Fruit fly (Drosophila melanogaster) whole organism, prepupa: ENCODE measurements around the gene CG12784.

Experiments
- CG10631 ChIP-seq: fragments of 200-800 bp; sonication (Bioruptor generic); optimal IDR thresholded peaks from 2 replicates; lab custom pipeline; 2016; ENCODE audit warnings: missing biosample characterization, missing genetic modification characterization
- CG10669 ChIP-seq: fragments of 200-800 bp; sonication (Bioruptor generic); optimal IDR thresholded peaks from 3 replicates; lab custom pipeline; 2018; ENCODE audit warnings: missing biosample characterization, mild to moderate bottlenecking, missing genetic modification characterization, moderate library complexity
- CG11294 ChIP-seq: fragments of 200-800 bp; sonication (Bioruptor generic); IDR thresholded peaks from 2 replicates; pipeline ENCODE4 v1.3.6; 2022; ENCODE audit warnings: missing biosample characterization, missing genetic modification characterization
- CG11902 ChIP-seq: fragments of 200-800 bp; sonication (Bioruptor generic); optimal IDR thresholded peaks from 3 replicates; lab custom pipeline; 2016; ENCODE audit warnings: missing biosample characterization, missing genetic modification characterization
- CG1621 ChIP-seq: fragments of 200-800 bp; sonication (Bioruptor generic); optimal IDR thresholded peaks from 3 replicates; lab custom pipeline; 2018; ENCODE audit warnings: missing biosample characterization, mild to moderate bottlenecking, missing genetic modification characterization
- CG16779 ChIP-seq: fragments of 200-800 bp; sonication (Bioruptor generic); optimal IDR thresholded peaks from 3 replicates; lab custom pipeline; 2017; ENCODE audit warnings: missing biosample characterization, mild to moderate bottlenecking, missing genetic modification characterization
- CG3032 ChIP-seq: fragments of 200-800 bp; optimal IDR thresholded peaks from 2 replicates; lab custom pipeline; 2019; ENCODE audit warnings: missing biosample characterization, mild to moderate bottlenecking, missing genetic modification characterization, moderate library complexity
- CG31627 ChIP-seq: fragments of 200-800 bp; sonication (Bioruptor generic); optimal IDR thresholded peaks from 3 replicates; lab custom pipeline; 2016; ENCODE audit warnings: missing biosample characterization, missing genetic modification characterization
- CG34406 ChIP-seq: fragments of 200-800 bp; sonication (Bioruptor generic); optimal IDR thresholded peaks from 3 replicates; lab custom pipeline; 2016; ENCODE audit warnings: missing biosample characterization, missing genetic modification characterization
- CG3919 ChIP-seq: fragments of 200-800 bp; sonication (Bioruptor generic); optimal IDR thresholded peaks from 3 replicates; lab custom pipeline; 2016; ENCODE audit warnings: missing biosample characterization, missing genetic modification characterization
- CG6276 ChIP-seq: fragments of 200-800 bp; sonication (Bioruptor generic); optimal IDR thresholded peaks from 2 replicates; lab custom pipeline; 2017; ENCODE audit warnings: missing biosample characterization, mild to moderate bottlenecking, missing genetic modification characterization
- CG6792 ChIP-seq: fragments of 200-800 bp; sonication (Bioruptor generic); optimal IDR thresholded peaks from 3 replicates; lab custom pipeline; 2016; ENCODE audit warnings: missing biosample characterization, missing genetic modification characterization
- CG7368 ChIP-seq: fragments of 200-800 bp; sonication (Bioruptor generic); optimal IDR thresholded peaks from 3 replicates; lab custom pipeline; 2016; ENCODE audit warnings: missing biosample characterization, missing genetic modification characterization
- CG8319 ChIP-seq: fragments of 200-800 bp; sonication (Bioruptor generic); optimal IDR thresholded peaks from 3 replicates; lab custom pipeline; 2016; ENCODE audit warnings: missing biosample characterization, missing genetic modification characterization
- CG8632 ChIP-seq: fragments of 200-800 bp; sonication (Bioruptor generic); optimal IDR thresholded peaks from 3 replicates; lab custom pipeline; 2016; ENCODE audit warnings: missing biosample characterization, missing genetic modification characterization
- CG9139 ChIP-seq: fragments of 200-800 bp; sonication (Bioruptor generic); optimal IDR thresholded peaks from 3 replicates; lab custom pipeline; 2017; ENCODE audit warnings: missing biosample characterization, mild to moderate bottlenecking, missing genetic modification characterization
- Eip75B ChIP-seq: fragments of 200-800 bp; sonication (Bioruptor generic); optimal IDR thresholded peaks from 3 replicates; lab custom pipeline; 2016; ENCODE audit warnings: missing biosample characterization, missing genetic modification characterization
- Ets96B ChIP-seq: fragments of 200-800 bp; optimal IDR thresholded peaks from 2 replicates; lab custom pipeline; 2019; ENCODE audit warnings: missing biosample characterization, mild to moderate bottlenecking, missing genetic modification characterization, moderate library complexity
- Hr4 ChIP-seq: fragments of 200-800 bp; sonication (Bioruptor generic); optimal IDR thresholded peaks from 3 replicates; lab custom pipeline; 2016; ENCODE audit warnings: missing biosample characterization, missing genetic modification characterization
- Lpt ChIP-seq: fragments of 200-800 bp; sonication (Bioruptor generic); optimal IDR thresholded peaks from 3 replicates; lab custom pipeline; 2016; ENCODE audit warnings: missing biosample characterization, missing genetic modification characterization
- Sox102F ChIP-seq: fragments of 200-800 bp; sonication (Bioruptor generic); optimal IDR thresholded peaks from 2 replicates; lab custom pipeline; 2016; ENCODE audit warnings: missing biosample characterization, mild to moderate bottlenecking, missing genetic modification characterization
- Sox15 ChIP-seq: fragments of 200-800 bp; sonication (Bioruptor generic); optimal IDR thresholded peaks from 3 replicates; lab custom pipeline; 2016; ENCODE audit warnings: missing biosample characterization, missing genetic modification characterization
- dac ChIP-seq: fragments of 200-800 bp; sonication (Bioruptor generic); optimal IDR thresholded peaks from 2 replicates; lab custom pipeline; 2017; ENCODE audit warnings: missing biosample characterization, mild to moderate bottlenecking, missing genetic modification characterization
- dsx ChIP-seq: fragments of 200-800 bp; optimal IDR thresholded peaks from 3 replicates; lab custom pipeline; 2019; ENCODE audit warnings: missing biosample characterization, mild to moderate bottlenecking, missing genetic modification characterization, moderate library complexity; ENCODE audit not compliant: poor library complexity, severe bottlenecking
- esn ChIP-seq: fragments of 200-800 bp; sonication (Bioruptor generic); optimal IDR thresholded peaks from 2 replicates; lab custom pipeline; 2016; ENCODE audit warnings: missing biosample characterization, mild to moderate bottlenecking, missing genetic modification characterization, moderate library complexity
- fkh ChIP-seq: fragments of 200-800 bp; sonication (Bioruptor generic); optimal IDR thresholded peaks from 3 replicates; lab custom pipeline; 2017; ENCODE audit warnings: missing biosample characterization, mild to moderate bottlenecking, missing genetic modification characterization, moderate library complexity
- lz ChIP-seq: fragments of 200-800 bp; sonication (Bioruptor generic); optimal IDR thresholded peaks from 3 replicates; lab custom pipeline; 2016; ENCODE audit warnings: missing biosample characterization, missing genetic modification characterization
- net ChIP-seq: fragments of 200-800 bp; sonication (Bioruptor generic); optimal IDR thresholded peaks from 3 replicates; lab custom pipeline; 2016; ENCODE audit warnings: missing biosample characterization, missing genetic modification characterization
- pdm3 ChIP-seq: fragments of 200-800 bp; sonication (Bioruptor generic); optimal IDR thresholded peaks from 3 replicates; lab custom pipeline; 2016; ENCODE audit warnings: missing biosample characterization, missing genetic modification characterization
- salr ChIP-seq, 2 experiments: fragments of 200-800 bp; sonication (Bioruptor generic); optimal IDR thresholded peaks; 3 replicates each; lab custom pipeline; 2016 to 2018; ENCODE audit warnings: missing biosample characterization in 2 of 2, missing genetic modification characterization in 2 of 2, mild to moderate bottlenecking in 1 of 2
- svp ChIP-seq: fragments of 200-800 bp; sonication (Bioruptor generic); peaks from one replicate; lab custom pipeline; 2016; ENCODE audit warnings: missing biosample characterization, missing genetic modification characterization
- topi ChIP-seq: fragments of 200-800 bp; sonication (Bioruptor generic); optimal IDR thresholded peaks from 3 replicates; lab custom pipeline; 2016; ENCODE audit warnings: missing biosample characterization, missing genetic modification characterization
- vri ChIP-seq: fragments of 200-800 bp; sonication (Bioruptor generic); optimal IDR thresholded peaks from 3 replicates; lab custom pipeline; 2016; ENCODE audit warnings: missing biosample characterization, mild to moderate bottlenecking, missing genetic modification characterization

Gene CG12784

dm6 chr3R:15762815-15763214 is at the start of gene CG12784:
CG12784 (plus strand) TSS chr3R:15763115.
- TF ChIP-seq CG10631 (GFP tag; lab: Kevin White, UChicago) (no peak), fkh (GFP tag; lab: Kevin White, UChicago) (no peak), Lpt (GFP tag; lab: Kevin White, UChicago) (no peak), vri (GFP tag; lab: Kevin White, UChicago) (no peak), CG11294 (GFP tag; lab: Robert Waterston, UW) (no peak), salr (GFP tag; optimal IDR thresholded peaks at IDR 0.05; lab: Kevin White, UChicago) (no peak), CG6792 (GFP tag; lab: Kevin White, UChicago) (no peak), dac (GFP tag; lab: Kevin White, UChicago) (no peak), pdm3 (GFP tag; lab: Kevin White, UChicago) (no peak), CG7368 (GFP tag; lab: Kevin White, UChicago) (no peak), dsx (GFP tag; lab: Kevin White, UChicago) (no peak), CG31627 (GFP tag; lab: Kevin White, UChicago) (no peak), Sox102F (GFP tag; lab: Kevin White, UChicago) (no peak), CG1621 (tag; lab: Kevin White, UChicago) (no peak), CG9139 (GFP tag; lab: Kevin White, UChicago) (no peak), Ets96B (tag; lab: Kevin White, UChicago) (no peak)

- TF ChIP-seq Hr4 (GFP tag; lab: Kevin White, UChicago) (no peak), dsx (GFP tag; lab: Kevin White, UChicago) (no peak), CG8632 (no peak)
Measured at dm6 chr3R:15716485-15716884, 46.4 kb upstream of the CG12784 start, which contains the start of gene CG31294. CG31294 (minus strand) TSS chr3R:15716585.

- TF ChIP-seq CG8319 (GFP tag; lab: Kevin White, UChicago) (no peak), CG11902 (GFP tag; lab: Kevin White, UChicago) (no peak)
- TF ChIP-seq, all 60 proteins: peak for 0
Measured at dm6 chr3R:15730629-15731028, 32.3 kb upstream of the CG12784 start.

- TF ChIP-seq CG11294 (GFP tag; lab: Robert Waterston, UW) (no peak), Sox102F (GFP tag; lab: Kevin White, UChicago) (no peak)
- TF ChIP-seq, all 60 proteins: peak for 0
Measured at dm6 chr3R:15731446-15731845, 31.5 kb upstream of the CG12784 start, which contains the start of gene CG34274. CG34274 (plus strand) TSS chr3R:15731746.

dm6 chr3R:15744354-15744753 is 18.6 kb upstream of the CG12784 start, which contains the start of gene CG4520:
CG4520 (plus strand) TSS chr3R:15744654.
- TF ChIP-seq CG6276 (GFP tag; lab: Kevin White, UChicago) (no peak), CG9139 (GFP tag; lab: Kevin White, UChicago) (no peak), CG16779 (tag; lab: Kevin White, UChicago) (no peak), Sox15 (GFP tag; lab: Kevin White, UChicago) (no peak)

- TF ChIP-seq net = no peak
- TF ChIP-seq esn = no peak
- TF ChIP-seq Sox15 (GFP tag; lab: Kevin White, UChicago) = no peak
- no peak for TF ChIP-seq CG3032
- no peak for TF ChIP-seq Sox102F (GFP tag; lab: Kevin White, UChicago)
- TF ChIP-seq CG34406 (GFP tag; lab: Kevin White, UChicago) = no peak
- no peak for TF ChIP-seq CG3919 (GFP tag; lab: Kevin White, UChicago)
Measured at dm6 chr3R:15767338-15767737, 4.4 kb downstream of the CG12784 start, which contains the start of gene CG5623. CG5623 (minus strand) TSS chr3R:15767438.

- TF ChIP-seq Ets96B (tag; lab: Kevin White, UChicago) (no peak), Eip75B (GFP tag; lab: Kevin White, UChicago) (no peak), topi (GFP tag; lab: Kevin White, UChicago) (no peak), lz (GFP tag; lab: Kevin White, UChicago) (no peak), CG10669 (GFP tag; lab: Kevin White, UChicago) (no peak), CG7368 (GFP tag; lab: Kevin White, UChicago) (no peak), CG8319 (GFP tag; lab: Kevin White, UChicago) (no peak), CG3032 (no peak), svp (no peak), Sox15 (GFP tag; lab: Kevin White, UChicago) (no peak)
- TF ChIP-seq, all 60 proteins: peak for 0
Measured at dm6 chr3R:15768900-15769299, 6.0 kb downstream of the CG12784 start.
